Fruit fly (Drosophila melanogaster) whole organism, adult: ENCODE results near the gene CG32512.

Source experiments
- CG12768 ChIP-seq: fragments of 200-800 bp; sonication (Bioruptor generic); optimal IDR thresholded peaks from 2 replicates; lab custom pipeline; 2017; ENCODE audit warnings: missing biosample characterization, missing genetic modification characterization, mild to moderate bottlenecking, moderate library complexity, missing genetic modification reagents
- CG5204 ChIP-seq: fragments of 200-800 bp; sonication (Bioruptor generic); optimal IDR thresholded peaks from 2 replicates; lab custom pipeline; 2016; ENCODE audit warnings: missing biosample characterization, missing genetic modification characterization
- CG7101 ChIP-seq: fragments of 200-800 bp; sonication (Bioruptor generic); optimal IDR thresholded peaks from 2 replicates; lab custom pipeline; 2018; ENCODE audit warnings: missing biosample characterization, mild to moderate bottlenecking, missing genetic modification characterization, moderate library complexity
- Hr96 ChIP-seq: fragments of 200-800 bp; sonication (Bioruptor generic); optimal IDR thresholded peaks from 2 replicates; lab custom pipeline; 2016; ENCODE audit warnings: missing biosample characterization, missing genetic modification characterization
- Mnt ChIP-seq: fragments of 200-800 bp; sonication (Bioruptor generic); optimal IDR thresholded peaks from 2 replicates; lab custom pipeline; 2016; ENCODE audit warnings: missing biosample characterization, mild to moderate bottlenecking, missing genetic modification characterization

- no peak for TF ChIP-seq Hr96 (GFP tag; lab: Kevin White, UChicago)
- TF ChIP-seq CG5204 (GFP tag; lab: Kevin White, UChicago) = no peak
- TF ChIP-seq CG12768 = no peak
- TF ChIP-seq CG7101 (tag; lab: Kevin White, UChicago) = no peak
- TF ChIP-seq Mnt (GFP tag; lab: Kevin White, UChicago) = no peak
These were observed 19.6 kb downstream of the CG32512 start for dm6 chrX:21047717-21048116.
